Worm (Caenorhabditis elegans) whole organism, L4 larva: ENCODE measurements around the gene tost-1.

Source experiments
- F10B5.3 ChIP-seq: sonication (generic microtip); optimal IDR thresholded peaks from 2 replicates; lab custom pipeline; 2016; ENCODE audit warnings: mild to moderate bottlenecking, missing genetic modification characterization, missing compliant biosample characterization
- F26F4.8 ChIP-seq: fragments of 200-800 bp; sonication (Bioruptor generic); conservative IDR thresholded peaks from 2 replicates; pipeline ENCODE4 v1.3.6; 2022; ENCODE audit warnings: missing genetic modification characterization, missing compliant biosample characterization
- Y5F2A.4 ChIP-seq: fragments of 200-800 bp; sonication (Bioruptor generic); optimal IDR thresholded peaks from 2 replicates; lab custom pipeline; 2018; ENCODE audit warnings: mild to moderate bottlenecking, missing genetic modification characterization, missing compliant biosample characterization
- aha-1 ChIP-seq: fragments of 150-350 bp; peaks from one replicate; lab custom pipeline; 2014; ENCODE audit warnings: missing biosample characterization, missing genetic modification characterization
- ama-1 ChIP-seq: fragments of 150-350 bp; optimal IDR thresholded peaks from 2 replicates; lab custom pipeline; 2014; ENCODE audit warnings: inconsistent platforms, mixed read lengths
- arid-1 ChIP-seq: fragments of 200-800 bp; sonication (Bioruptor generic); conservative IDR thresholded peaks from 2 replicates; pipeline ENCODE4 v1.3.6; 2022; ENCODE audit warnings: missing genetic modification reagents, missing genetic modification characterization, missing compliant biosample characterization
- attf-4 ChIP-seq: sonication (generic microtip); optimal IDR thresholded peaks from 3 replicates; lab custom pipeline; 2017; ENCODE audit warnings: missing biosample characterization, missing genetic modification characterization
- ceh-62 ChIP-seq: sonication (generic microtip); optimal IDR thresholded peaks from 2 replicates; lab custom pipeline; 2017; ENCODE audit warnings: missing biosample characterization, missing genetic modification characterization
- ctbp-1 ChIP-seq: fragments of 200-800 bp; sonication (Bioruptor generic); IDR thresholded peaks from 2 replicates; pipeline ENCODE4 v1.3.6; 2022; ENCODE audit warnings: missing genetic modification reagents, missing genetic modification characterization, missing compliant biosample characterization
- daf-16 ChIP-seq, 3 experiments: sonication (generic microtip); optimal IDR thresholded peaks; 2 replicates each; lab custom pipeline; 2016 to 2017; ENCODE audit warnings: missing genetic modification characterization in 3 of 3, missing genetic modification reagents in 3 of 3, mild to moderate bottlenecking in 2 of 3, missing compliant biosample characterization in 2 of 3, missing biosample characterization in 1 of 3, moderate library complexity in 1 of 3
- daf-19 ChIP-seq: fragments of 200-800 bp; sonication (Bioruptor generic); conservative IDR thresholded peaks from 2 replicates; pipeline ENCODE4 v1.3.6; 2022; ENCODE audit warnings: missing genetic modification characterization, missing compliant biosample characterization
- dmd-6 ChIP-seq: fragments of 200-800 bp; sonication (Bioruptor generic); IDR thresholded peaks from 2 replicates; pipeline ENCODE4 v1.3.6; 2022; ENCODE audit warnings: missing genetic modification reagents, missing genetic modification characterization, missing compliant biosample characterization
- dpl-1 ChIP-seq: fragments of 150-350 bp; optimal IDR thresholded peaks from 2 replicates; lab custom pipeline; 2014; ENCODE audit warnings: missing biosample characterization, missing genetic modification reagents, missing genetic modification characterization
- duxl-1 ChIP-seq: sonication (generic microtip); optimal IDR thresholded peaks from 2 replicates; lab custom pipeline; 2016; ENCODE audit warnings: mild to moderate bottlenecking, missing genetic modification characterization, moderate library complexity, missing compliant biosample characterization; ENCODE audit not compliant: poor library complexity
- hlh-30 ChIP-seq: sonication (generic microtip); optimal IDR thresholded peaks from 2 replicates; lab custom pipeline; 2017; ENCODE audit warnings: antibody characterized with exemption, mild to moderate bottlenecking, missing genetic modification characterization, missing compliant biosample characterization; ENCODE audit not compliant: insufficient read depth
- jun-1 ChIP-seq: fragments of 150-350 bp; optimal IDR thresholded peaks from 2 replicates; lab custom pipeline; 2014; ENCODE audit warnings: missing biosample characterization, missing genetic modification reagents, missing genetic modification characterization
- lin-1 ChIP-seq: fragments of 200-800 bp; sonication (Bioruptor generic); IDR thresholded peaks from 2 replicates; pipeline ENCODE4 v1.3.6; 2022; ENCODE audit warnings: missing genetic modification reagents, missing genetic modification characterization, missing compliant biosample characterization
- lin-29 ChIP-seq: fragments of 200-800 bp; sonication (Bioruptor generic); IDR thresholded peaks from 2 replicates; pipeline ENCODE4 v1.3.6; 2022; ENCODE audit warnings: missing genetic modification reagents, missing genetic modification characterization, missing compliant biosample characterization
- lin-39 ChIP-seq: fragments of 150-350 bp; optimal IDR thresholded peaks from 2 replicates; lab custom pipeline; 2014; ENCODE audit warnings: missing biosample characterization, missing genetic modification reagents, missing genetic modification characterization
- lsy-2 ChIP-seq, 2 experiments: fragments of 150-350 bp in 1 of 2; sonication (generic microtip) in 1 of 2; optimal IDR thresholded peaks; 2 replicates each; lab custom pipeline; 2014 to 2017; ENCODE audit warnings: missing biosample characterization in 2 of 2, missing genetic modification characterization in 2 of 2
- madf-9 ChIP-seq: fragments of 200-800 bp; sonication (Bioruptor generic); conservative IDR thresholded peaks from 2 replicates; pipeline ENCODE4 v1.3.6; 2022; ENCODE audit warnings: missing genetic modification reagents, missing genetic modification characterization, missing compliant biosample characterization
- mdt-29 ChIP-seq: fragments of 200-800 bp; sonication (Bioruptor generic); IDR thresholded peaks from 2 replicates; pipeline ENCODE4 v1.3.6; 2022; ENCODE audit warnings: missing genetic modification reagents, missing genetic modification characterization, missing compliant biosample characterization
- mes-2 ChIP-seq: sonication (generic microtip); optimal IDR thresholded peaks from 2 replicates; lab custom pipeline; 2016; ENCODE audit warnings: missing genotype, mild to moderate bottlenecking, missing genetic modification characterization, missing compliant biosample characterization; ENCODE audit not compliant: poor library complexity, severe bottlenecking
- nhr-25 ChIP-seq: sonication (generic microtip); optimal IDR thresholded peaks from 2 replicates; lab custom pipeline; 2017; ENCODE audit warnings: missing genetic modification characterization, mild to moderate bottlenecking, missing compliant biosample characterization, antibody characterized with exemption, moderate library complexity, borderline replicate concordance; ENCODE audit not compliant: insufficient read depth
- nhr-48 ChIP-seq: sonication (generic microtip); optimal IDR thresholded peaks from 2 replicates; lab custom pipeline; 2016; ENCODE audit warnings: mild to moderate bottlenecking, missing genetic modification characterization, missing compliant biosample characterization
- spr-3 ChIP-seq: fragments of 200-800 bp; sonication (Bioruptor generic); optimal IDR thresholded peaks from 2 replicates; lab custom pipeline; 2018; ENCODE audit warnings: mild to moderate bottlenecking, missing genetic modification characterization, missing compliant biosample characterization
- unc-62 ChIP-seq, 3 experiments: fragments of 150-350 bp in 1 of 3; sonication (generic microtip); optimal IDR thresholded peaks in 2 of 3; peaks in 1 of 3; 1 replicate in 1 of 3; 2 replicates in 2 of 3; lab custom pipeline; 2014 to 2017; ENCODE audit warnings: missing biosample characterization in 3 of 3, missing genetic modification characterization in 3 of 3, missing genetic modification reagents in 3 of 3, missing genotype in 1 of 3
- zip-11 ChIP-seq: fragments of 200-800 bp; sonication (Bioruptor generic); IDR thresholded peaks from 2 replicates; pipeline ENCODE4 v1.3.6; 2022; ENCODE audit warnings: missing genetic modification characterization, missing compliant biosample characterization
- zip-2 ChIP-seq: fragments of 150-350 bp; optimal IDR thresholded peaks from 2 replicates; lab custom pipeline; 2014; ENCODE audit warnings: missing biosample characterization, missing genetic modification characterization
- ztf-11 ChIP-seq: fragments of 150-350 bp; optimal IDR thresholded peaks from 2 replicates; lab custom pipeline; 2014; ENCODE audit warnings: missing biosample characterization, missing genetic modification characterization

tost-1 gene

DNA sequence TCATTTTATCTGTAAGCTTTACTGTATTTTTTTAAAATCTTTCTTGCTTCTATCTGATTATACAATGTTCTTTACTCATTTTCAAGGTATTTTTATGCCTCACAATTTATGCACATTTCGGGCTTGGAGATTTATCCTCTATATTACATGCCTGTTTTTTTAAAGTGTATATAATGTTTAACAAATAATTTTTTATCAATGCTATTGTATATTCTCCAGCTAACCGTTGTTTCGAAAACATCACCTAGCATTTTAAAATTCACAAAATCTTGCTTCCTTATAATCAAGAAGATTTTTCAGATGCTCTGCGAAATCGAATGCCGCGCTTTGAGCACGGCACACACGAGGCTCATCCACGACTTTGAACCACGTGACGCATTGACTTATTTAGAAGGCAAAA, 26.1 kb downstream of the tost-1 start, which contains the start of gene ced-4:
Gene ced-4, plus strand, starts transcription at position 301 of the 400 bp plus-strand sequence.
- TF ChIP-seq lin-1 (GFP tag; lab: Robert Waterston, UW) (no peak), aha-1 (tag; lab: Kevin White, UChicago) (peak; percentile 75)

ce11 chrIII:4850139-4850538, 28.0 kb downstream of the tost-1 start, which contains the start of gene F26A1.1:
TSS of gene F26A1.1 (plus strand) at chrIII:4850507.
- TF ChIP-seq lsy-2 (tag; optimal IDR thresholded peaks at IDR 0.05; lab: Kevin White, UChicago) = peak in 1 of 2 experiments; percentile 63
- TF ChIP-seq nhr-48 = no peak
- no peak for TF ChIP-seq attf-4 (tag; lab: Kevin White, UChicago)
- TF ChIP-seq duxl-1 (tag; lab: Kevin White, UChicago) = no peak
- TF ChIP-seq zip-2 (tag; lab: Kevin White, UChicago) = no peak
- TF ChIP-seq madf-9 = no peak
- no peak for TF ChIP-seq arid-1 (GFP tag; lab: Robert Waterston, UW)
- TF ChIP-seq dpl-1 (GFP tag; lab: Kevin White, UChicago) = peak; percentile 70
- no peak for TF ChIP-seq daf-16 (GFP tag; optimal IDR thresholded peaks at IDR 0.05; lab: Kevin White, UChicago)
- TF ChIP-seq daf-16 (tag; optimal IDR thresholded peaks at IDR 0.05; lab: Kevin White, UChicago) = peak; percentile 6
- no peak for TF ChIP-seq ztf-11
- TF ChIP-seq mes-2 (tag; lab: Kevin White, UChicago) = peak; percentile 50
- no peak for TF ChIP-seq spr-3 (GFP tag; lab: Kevin White, UChicago)
- TF ChIP-seq F10B5.3 = no peak
- no peak for TF ChIP-seq ama-1 (lab: Kevin White, UChicago)
- TF ChIP-seq Y5F2A.4 = no peak

DNA sequence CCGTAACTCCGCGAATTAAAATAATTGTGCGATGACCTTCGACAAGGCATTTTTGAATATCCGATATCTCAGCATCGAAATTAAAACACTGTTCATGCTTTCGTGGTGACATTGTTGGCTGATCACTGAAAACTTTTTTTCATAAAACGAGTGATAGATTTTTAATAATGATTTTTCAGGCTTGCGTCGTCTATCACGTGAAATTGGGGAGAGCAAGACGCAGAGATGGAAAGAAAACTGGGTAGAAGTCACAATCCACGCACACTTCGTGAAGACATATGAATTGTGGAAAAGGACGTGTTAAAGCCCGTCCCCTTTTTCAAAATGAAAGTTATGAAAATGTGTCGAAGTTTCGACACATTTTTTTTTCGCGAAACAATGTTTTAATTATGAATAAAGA, 28.4 kb downstream of the tost-1 start, which contains the start of gene nonu-1:
Gene nonu-1, minus strand, starts transcription at position 169 of the 400 bp plus-strand sequence.
- TF ChIP-seq mdt-29 (GFP tag; lab: Robert Waterston, UW) (no peak), zip-11 (GFP tag; lab: Robert Waterston, UW) (no peak), ceh-62 (tag; lab: Kevin White, UChicago) (no peak), dmd-6 (GFP tag; lab: Robert Waterston, UW) (peak; percentile 11; the same call in 1 of the 2 replicates), aha-1 (tag; lab: Kevin White, UChicago) (peak; percentile 64), hlh-30 (peak; percentile 86)

DNA sequence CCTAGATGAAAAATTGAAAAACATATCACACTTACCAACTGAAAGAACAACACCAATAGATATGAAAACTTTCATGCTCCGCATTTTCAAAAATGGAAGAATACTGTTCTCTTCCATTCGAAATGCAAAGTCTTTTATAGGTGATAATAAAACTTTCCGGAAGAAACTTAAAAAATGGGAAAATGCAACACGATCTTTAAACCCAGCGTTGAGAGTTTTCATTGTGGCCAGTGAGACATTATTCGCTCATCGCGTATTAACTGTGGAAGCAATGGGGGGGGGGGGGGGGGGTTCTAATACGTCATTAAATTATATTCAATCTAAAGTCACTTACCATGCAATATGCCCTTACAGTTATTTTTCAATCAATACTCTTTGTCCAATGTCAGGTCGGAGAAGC, 33.8 kb downstream of the tost-1 start, which contains the start of the genes clec-157 and fkh-5:
Gene clec-157, minus strand, starts transcription at position 101 of the 400 bp plus-strand sequence.
Gene fkh-5, plus strand, starts transcription at position 336 of the 400 bp plus-strand sequence.
- TF ChIP-seq daf-19 (GFP tag; lab: Robert Waterston, UW) (no peak), aha-1 (tag; lab: Kevin White, UChicago) (no peak), unc-62 (GFP tag; optimal IDR thresholded peaks at IDR 0.05 in 1 of 2; lab: Kevin White, UChicago) (peak in 1 of 2 experiments; percentile 63), unc-62 (tag; optimal IDR thresholded peaks at IDR 0.05; lab: Kevin White, UChicago) (no peak), F26F4.8 (GFP tag; lab: Robert Waterston, UW) (no peak), lin-39 (no peak), lin-29 (GFP tag; lab: Robert Waterston, UW) (no peak), arid-1 (GFP tag; lab: Robert Waterston, UW) (no peak), lsy-2 (tag; optimal IDR thresholded peaks at IDR 0.05; lab: Kevin White, UChicago) (no peak)

ce11 chrIII:4842173-4842572, 35.9 kb downstream of the tost-1 start, which contains the start of gene clec-156:
TSS of gene clec-156 (minus strand) at chrIII:4842273.
- peak in 1 of 2 experiments; percentile 51 for TF ChIP-seq unc-62 (GFP tag; optimal IDR thresholded peaks at IDR 0.05 in 1 of 2; lab: Kevin White, UChicago)
- no peak for TF ChIP-seq unc-62 (tag; optimal IDR thresholded peaks at IDR 0.05; lab: Kevin White, UChicago)
- TF ChIP-seq nhr-25 (tag; lab: Kevin White, UChicago) = no peak
- no peak for TF ChIP-seq jun-1
- TF ChIP-seq ctbp-1 (GFP tag; lab: Robert Waterston, UW) = no peak
